Worm (Caenorhabditis elegans): Measurements from ENCODE around the gene unc-27.

The unc-27 gene

ce11 chrX:8811916-8812315, 22.7 kb downstream of the unc-27 start, which contains the start of gene cnnm-2:
TSS of gene cnnm-2 (plus strand) at chrX:8812105.
- peak; percentile 63 for TF ChIP-seq pqm-1 (tag; optimal IDR thresholded peaks at IDR 0.05)
- no peak for TF ChIP-seq aly-2 (tag; optimal IDR thresholded peaks at IDR 0.05)
- no peak for TF ChIP-seq nhr-12 (tag; optimal IDR thresholded peaks at IDR 0.05)
- peak; percentile 15 for TF ChIP-seq pha-4 (tag; optimal IDR thresholded peaks at IDR 0.05)
- TF ChIP-seq fkh-10 (GFP tag; optimal IDR thresholded peaks at IDR 0.05), result no peak
- TF ChIP-seq elt-2 (tag; optimal IDR thresholded peaks at IDR 0.05), result peak; percentile 89
- TF ChIP-seq zag-1 (tag; optimal IDR thresholded peaks at IDR 0.05), result no peak

ce11 chrX:8817929-8818328, 28.7 kb downstream of the unc-27 start:
- TF ChIP-seq elt-2 (tag; optimal IDR thresholded peaks at IDR 0.05), result peak; percentile 47
- TF ChIP-seq pha-4 (tag; optimal IDR thresholded peaks at IDR 0.05), result peak; percentile 43
- peak; percentile 15 for TF ChIP-seq pqm-1 (tag; optimal IDR thresholded peaks at IDR 0.05)
- no peak for TF ChIP-seq ceh-28 (tag; optimal IDR thresholded peaks at IDR 0.05)
- TF ChIP-seq tbx-2 (tag; optimal IDR thresholded peaks at IDR 0.05), result no peak
- no peak for TF ChIP-seq elt-1 (tag; optimal IDR thresholded peaks at IDR 0.05)
- TF ChIP-seq ceh-16 (tag; optimal IDR thresholded peaks at IDR 0.05), result no peak
- TF ChIP-seq egl-5 (tag; optimal IDR thresholded peaks at IDR 0.05), result no peak
- TF ChIP-seq fos-1 (tag; optimal IDR thresholded peaks at IDR 0.05), result no peak
- no peak for TF ChIP-seq fkh-2 (tag; optimal IDR thresholded peaks at IDR 0.05)
- TF ChIP-seq jun-1 (tag; optimal IDR thresholded peaks at IDR 0.05), result no peak
- TF ChIP-seq zag-1 (tag; optimal IDR thresholded peaks at IDR 0.05), result no peak
- TF ChIP-seq unc-39 (tag; optimal IDR thresholded peaks at IDR 0.05), result no peak
- TF ChIP-seq nhr-23 (tag; optimal IDR thresholded peaks at IDR 0.05), result no peak
- TF ChIP-seq ztf-11 (tag; optimal IDR thresholded peaks at IDR 0.05), result no peak
- no peak for TF ChIP-seq daf-12 (tag; optimal IDR thresholded peaks at IDR 0.05)

ce11 chrX:8819815-8820415, 30.7 kb downstream of the unc-27 start:
- peak; percentile 14 for TF ChIP-seq elt-2 (tag; optimal IDR thresholded peaks at IDR 0.05)
- TF ChIP-seq skn-1 (tag; optimal IDR thresholded peaks at IDR 0.05), result no peak
- peak; percentile 52 for TF ChIP-seq nhr-43 (tag; optimal IDR thresholded peaks at IDR 0.05; ENCODE audit: poor library complexity, severe bottlenecking)
- peak; percentile 22 for TF ChIP-seq nhr-25 (tag; optimal IDR thresholded peaks at IDR 0.05)
- no peak for TF ChIP-seq tbx-2 (tag; optimal IDR thresholded peaks at IDR 0.05)

- no peak for TF ChIP-seq zag-1 (tag; optimal IDR thresholded peaks at IDR 0.05)
- no peak for TF ChIP-seq ZK546.5 (tag; optimal IDR thresholded peaks at IDR 0.05)
- TF ChIP-seq ztf-11 (tag; optimal IDR thresholded peaks at IDR 0.05), result no peak
- TF ChIP-seq elt-1 (tag; optimal IDR thresholded peaks at IDR 0.05), result no peak
- no peak for TF ChIP-seq nhr-25 (tag; optimal IDR thresholded peaks at IDR 0.05)
- peak; percentile 71 for TF ChIP-seq pqm-1 (tag; optimal IDR thresholded peaks at IDR 0.05)
- TF ChIP-seq sea-2 (GFP tag; optimal IDR thresholded peaks at IDR 0.05), result no peak
- no peak for TF ChIP-seq nhr-23 (tag; optimal IDR thresholded peaks at IDR 0.05)
- peak; percentile 87 for TF ChIP-seq elt-2 (tag; optimal IDR thresholded peaks at IDR 0.05)
- no peak for TF ChIP-seq skn-1 (tag; optimal IDR thresholded peaks at IDR 0.05)
- peak; percentile 31 for TF ChIP-seq pha-4 (tag; optimal IDR thresholded peaks at IDR 0.05)
- TF ChIP-seq hmg-11 (tag; optimal IDR thresholded peaks at IDR 0.05), result no peak
- TF ChIP-seq ztf-4 (tag; optimal IDR thresholded peaks at IDR 0.05), result no peak
- TF ChIP-seq lin-39 (tag; optimal IDR thresholded peaks at IDR 0.05), result no peak
- TF ChIP-seq tbx-2 (tag; optimal IDR thresholded peaks at IDR 0.05), result no peak
- TF ChIP-seq lsy-12 (tag; optimal IDR thresholded peaks at IDR 0.05), result no peak
- no peak for TF ChIP-seq egl-5 (tag; optimal IDR thresholded peaks at IDR 0.05)
- peak; percentile 42 for TF ChIP-seq jun-1 (tag; optimal IDR thresholded peaks at IDR 0.05)
- no peak for TF ChIP-seq unc-62 (GFP tag; optimal IDR thresholded peaks at IDR 0.05)
- no peak for TF ChIP-seq nhr-43 (tag; optimal IDR thresholded peaks at IDR 0.05; ENCODE audit: poor library complexity, severe bottlenecking)
- TF ChIP-seq ceh-16 (tag; optimal IDR thresholded peaks at IDR 0.05), result no peak
- TF ChIP-seq mdl-1 (tag; optimal IDR thresholded peaks at IDR 0.05), result no peak
- no peak for TF ChIP-seq ceh-82 (tag; optimal IDR thresholded peaks at IDR 0.05)
- TF ChIP-seq eor-1 (tag; optimal IDR thresholded peaks at IDR 0.05), result no peak
- no peak for TF ChIP-seq fkh-2 (tag; optimal IDR thresholded peaks at IDR 0.05)
Measured at ce11 chrX:8820643-8821042, 31.4 kb downstream of the unc-27 start.

- no peak for TF ChIP-seq zag-1 (tag; optimal IDR thresholded peaks at IDR 0.05)
- peak; percentile 88 for TF ChIP-seq pqm-1 (tag; optimal IDR thresholded peaks at IDR 0.05)
- no peak for TF ChIP-seq nhr-25 (tag; optimal IDR thresholded peaks at IDR 0.05)
- peak; percentile 78 for TF ChIP-seq jun-1 (tag; optimal IDR thresholded peaks at IDR 0.05)
- no peak for TF ChIP-seq daf-12 (tag; optimal IDR thresholded peaks at IDR 0.05)
- no peak for TF ChIP-seq ceh-82 (tag; optimal IDR thresholded peaks at IDR 0.05)
- no peak for TF ChIP-seq snpc-4 (tag; optimal IDR thresholded peaks at IDR 0.05)
- peak; percentile 95 for TF ChIP-seq elt-2 (tag; optimal IDR thresholded peaks at IDR 0.05)
- TF ChIP-seq unc-62 (GFP tag; optimal IDR thresholded peaks at IDR 0.05), result no peak
Measured at ce11 chrX:8824437-8824836, 35.2 kb downstream of the unc-27 start, which contains the start of gene ifd-1. TSS of gene ifd-1 (minus strand) at chrX:8824448.

Data from whole organism, L3 larva.